Fruit fly (Drosophila melanogaster) whole organism, embryonic: ENCODE measurements around the gene CG6983.

ENCODE experiments used
- Awh ChIP-seq: fragments of 200-800 bp; sonication (Bioruptor generic); IDR thresholded peaks from 2 replicates; pipeline ENCODE4, ENCODE4 v1.3.6; 2022; ENCODE audit warnings: missing biosample characterization, missing genetic modification characterization
- BEAF-32 ChIP-seq: fragments of 200-800 bp; sonication (Bioruptor generic); optimal IDR thresholded peaks from 3 replicates; lab custom pipeline; 2017; ENCODE audit warnings: missing biosample characterization, missing genetic modification characterization, mild to moderate bottlenecking, moderate library complexity, missing genetic modification reagents
- CG10321 ChIP-seq: fragments of 200-800 bp; sonication (Bioruptor generic); IDR thresholded peaks from 2 replicates; pipeline ENCODE4 v1.3.6; 2022; ENCODE audit warnings: missing biosample characterization, missing genetic modification characterization
- CG11456 ChIP-seq: fragments of 200-800 bp; sonication (Bioruptor generic); IDR thresholded peaks from 3 replicates; pipeline ENCODE4 v1.3.6; 2022; ENCODE audit warnings: missing biosample characterization, missing genetic modification characterization
- CG12659 ChIP-seq: fragments of 200-800 bp; sonication (Bioruptor generic); optimal IDR thresholded peaks from 3 replicates; lab custom pipeline; 2017; ENCODE audit warnings: mild to moderate bottlenecking, missing biosample characterization, missing genetic modification reagents, missing genetic modification characterization
- CG14441 ChIP-seq: fragments of 200-800 bp; sonication (Bioruptor generic); IDR thresholded peaks from 2 replicates; pipeline ENCODE4 v1.3.6; 2022; ENCODE audit warnings: missing biosample characterization, missing genetic modification characterization
- CG14710 ChIP-seq: fragments of 200-800 bp; sonication (Bioruptor generic); optimal IDR thresholded peaks from 3 replicates; lab custom pipeline; 2019; ENCODE audit warnings: missing biosample characterization, mild to moderate bottlenecking, missing genetic modification characterization, moderate library complexity
- CG16813 ChIP-seq: fragments of 200-800 bp; sonication (Bioruptor generic); IDR thresholded peaks from 3 replicates; pipeline ENCODE4 v1.3.6; 2022; ENCODE audit warnings: missing biosample characterization, missing genetic modification characterization; ENCODE audit not compliant: partially characterized antibody
- CG16815 ChIP-seq: fragments of 200-800 bp; sonication (Bioruptor generic); optimal IDR thresholded peaks from 3 replicates; lab custom pipeline; 2017; ENCODE audit warnings: missing biosample characterization, mild to moderate bottlenecking, missing genetic modification characterization
- CG17359 ChIP-seq: fragments of 200-800 bp; sonication (Bioruptor generic); optimal IDR thresholded peaks from 3 replicates; lab custom pipeline; 2018; ENCODE audit warnings: missing biosample characterization, mild to moderate bottlenecking, missing genetic modification characterization, moderate library complexity
- CG17829 ChIP-seq: fragments of 200-800 bp; optimal IDR thresholded peaks from 2 replicates; lab custom pipeline; 2019; ENCODE audit warnings: missing biosample characterization, mild to moderate bottlenecking, missing genetic modification characterization, moderate library complexity
- CG18476 ChIP-seq: fragments of 200-800 bp; sonication (Bioruptor generic); optimal IDR thresholded peaks from 2 replicates; lab custom pipeline; 2016; ENCODE audit warnings: missing biosample characterization, mild to moderate bottlenecking, missing genetic modification characterization
- CG31365 ChIP-seq: fragments of 200-800 bp; sonication (Bioruptor generic); optimal IDR thresholded peaks from 2 replicates; lab custom pipeline; 2018; ENCODE audit warnings: missing biosample characterization, mild to moderate bottlenecking, missing genetic modification characterization
- CG31388 ChIP-seq: fragments of 200-800 bp; sonication (Bioruptor generic); optimal IDR thresholded peaks from 2 replicates; lab custom pipeline; 2016; ENCODE audit warnings: missing biosample characterization, missing genetic modification characterization
- CG32767 ChIP-seq: fragments of 200-800 bp; sonication (Bioruptor generic); IDR thresholded peaks from 2 replicates; pipeline ENCODE4 v1.3.6; 2022; ENCODE audit warnings: missing biosample characterization, missing genetic modification characterization
- CG7271 ChIP-seq: fragments of 200-800 bp; sonication (Bioruptor generic); optimal IDR thresholded peaks from 2 replicates; lab custom pipeline; 2018; ENCODE audit warnings: missing biosample characterization, mild to moderate bottlenecking, missing genetic modification characterization, moderate library complexity
- CG7963 ChIP-seq: fragments of 200-800 bp; sonication (Bioruptor generic); IDR thresholded peaks from 3 replicates; pipeline ENCODE4 v1.3.6; 2022; ENCODE audit warnings: missing biosample characterization, missing genetic modification characterization; ENCODE audit not compliant: partially characterized antibody
- CG8089 ChIP-seq: fragments of 200-800 bp; sonication (Bioruptor generic); optimal IDR thresholded peaks from 3 replicates; lab custom pipeline; 2016; ENCODE audit warnings: missing biosample characterization, missing genetic modification characterization
- CG8290 ChIP-seq, 3 experiments: fragments of 200-800 bp; sonication (Bioruptor generic); optimal IDR thresholded peaks; 2 replicates each; lab custom pipeline; 2016 to 2019; ENCODE audit warnings: missing biosample characterization in 3 of 3, missing genetic modification characterization in 3 of 3, mild to moderate bottlenecking in 2 of 3, moderate library complexity in 1 of 3
- CG8388 ChIP-seq: fragments of 200-800 bp; sonication (Bioruptor generic); optimal IDR thresholded peaks from 2 replicates; lab custom pipeline; 2019; ENCODE audit warnings: missing biosample characterization, mild to moderate bottlenecking, missing genetic modification characterization, moderate library complexity
- CG9797 ChIP-seq: fragments of 200-800 bp; sonication (Bioruptor generic); optimal IDR thresholded peaks from 3 replicates; lab custom pipeline; 2018; ENCODE audit warnings: missing biosample characterization, mild to moderate bottlenecking, missing genetic modification characterization
- CHES-1-like ChIP-seq: fragments of 200-800 bp; sonication (Bioruptor generic); optimal IDR thresholded peaks from 2 replicates; lab custom pipeline; 2016; ENCODE audit warnings: missing biosample characterization, missing genetic modification characterization
- Ets65A ChIP-seq: fragments of 200-800 bp; sonication (Bioruptor generic); peaks from one replicate; lab custom pipeline; 2016; ENCODE audit warnings: missing biosample characterization, missing genetic modification characterization
- GATAe ChIP-seq: fragments of 200-800 bp; sonication (Bioruptor generic); conservative IDR thresholded peaks from 2 replicates; pipeline ENCODE4 v1.3.6; 2022; ENCODE audit warnings: missing biosample characterization, missing genetic modification characterization
- H15 ChIP-seq: fragments of 200-800 bp; sonication (Bioruptor generic); IDR thresholded peaks from 3 replicates; pipeline ENCODE4 v1.3.6; 2022; ENCODE audit warnings: missing biosample characterization, missing genetic modification characterization
- HLH3B ChIP-seq: fragments of 200-800 bp; sonication (Bioruptor generic); IDR thresholded peaks from 2 replicates; pipeline ENCODE4 v1.3.6; 2022; ENCODE audit warnings: missing biosample characterization, missing genetic modification characterization
- NC2α ChIP-seq: fragments of 200-800 bp; sonication (Bioruptor generic); optimal IDR thresholded peaks from 2 replicates; lab custom pipeline; 2016; ENCODE audit warnings: missing biosample characterization, missing genetic modification characterization
- Oaz ChIP-seq: fragments of 200-800 bp; sonication (Bioruptor generic); IDR thresholded peaks from 2 replicates; pipeline ENCODE4 v1.3.6; 2022; ENCODE audit warnings: missing biosample characterization, missing genetic modification characterization
- Pdp1 ChIP-seq, 2 experiments: fragments of 200-800 bp; sonication (Bioruptor generic); optimal IDR thresholded peaks; 3 replicates each; lab custom pipeline; 2016; ENCODE audit warnings: missing biosample characterization in 2 of 2, missing genetic modification characterization in 2 of 2, mild to moderate bottlenecking in 1 of 2, moderate library complexity in 1 of 2
- Sin3A ChIP-seq: fragments of >200 bp; optimal IDR thresholded peaks from 2 replicates; lab custom pipeline; 2018
- Six4 ChIP-seq: fragments of 200-800 bp; sonication (Bioruptor generic); optimal IDR thresholded peaks from 2 replicates; lab custom pipeline; 2016; ENCODE audit warnings: missing biosample characterization, missing genetic modification characterization
- ab ChIP-seq: fragments of 200-800 bp; sonication (Bioruptor generic); optimal IDR thresholded peaks from 2 replicates; lab custom pipeline; 2016; ENCODE audit warnings: missing biosample characterization, missing genetic modification characterization
- bab2 ChIP-seq: fragments of 200-800 bp; sonication (Bioruptor generic); optimal IDR thresholded peaks from 2 replicates; lab custom pipeline; 2016; ENCODE audit warnings: missing biosample characterization, missing genetic modification characterization
- cas ChIP-seq: fragments of 200-800 bp; sonication (Bioruptor generic); IDR thresholded peaks from 2 replicates; pipeline ENCODE4 v1.3.6; 2022; ENCODE audit warnings: missing biosample characterization, missing genetic modification characterization
- cg ChIP-seq: fragments of 200-800 bp; sonication (Bioruptor generic); optimal IDR thresholded peaks from 3 replicates; lab custom pipeline; 2019; ENCODE audit warnings: missing biosample characterization, mild to moderate bottlenecking, missing genetic modification characterization, moderate library complexity
- chinmo ChIP-seq: fragments of 200-800 bp; sonication (Bioruptor generic); IDR thresholded peaks from 4 replicates; pipeline ENCODE4 v1.3.6; 2022; ENCODE audit warnings: missing biosample characterization, missing genetic modification characterization; ENCODE audit not compliant: partially characterized antibody
- chm ChIP-seq: fragments of 200-800 bp; sonication (Bioruptor generic); IDR thresholded peaks from 2 replicates; pipeline ENCODE4 v1.3.6; 2022; ENCODE audit warnings: missing biosample characterization, missing genetic modification characterization
- crol ChIP-seq: fragments of 200-800 bp; sonication (Bioruptor generic); IDR thresholded peaks from 2 replicates; pipeline ENCODE4 v1.3.6; 2022; ENCODE audit warnings: missing biosample characterization, missing genetic modification characterization
- crp ChIP-seq, 2 experiments: fragments of 200-800 bp; sonication (Bioruptor generic); optimal IDR thresholded peaks; 2 replicates in 1 of 2; 3 replicates in 1 of 2; lab custom pipeline; 2017; ENCODE audit warnings: missing biosample characterization in 2 of 2, missing genetic modification characterization in 2 of 2, mild to moderate bottlenecking in 1 of 2, moderate library complexity in 1 of 2
- dmrt99B ChIP-seq: fragments of 200-800 bp; sonication (Bioruptor generic); optimal IDR thresholded peaks from 2 replicates; lab custom pipeline; 2018; ENCODE audit warnings: missing biosample characterization, mild to moderate bottlenecking, missing genetic modification characterization, moderate library complexity
- fru ChIP-seq: fragments of >200 bp; optimal IDR thresholded peaks from 2 replicates; lab custom pipeline; 2017
- ftz-f1 ChIP-seq: fragments of 200-800 bp; sonication (Bioruptor generic); optimal IDR thresholded peaks from 2 replicates; lab custom pipeline; 2016; ENCODE audit warnings: missing biosample characterization, missing genetic modification characterization
- h ChIP-seq: fragments of >200 bp; optimal IDR thresholded peaks from 2 replicates; lab custom pipeline; 2017
- kni ChIP-seq: fragments of 200-800 bp; sonication (Bioruptor generic); optimal IDR thresholded peaks from 3 replicates; lab custom pipeline; 2017; ENCODE audit warnings: mild to moderate bottlenecking, missing biosample characterization, missing genetic modification reagents, missing genetic modification characterization
- lola ChIP-seq, 3 experiments: fragments of >200 bp in 2 of 3; fragments of 200-800 bp in 1 of 3; sonication (Bioruptor generic) in 1 of 3; optimal IDR thresholded peaks; 2 replicates each; lab custom pipeline; 2017 to 2019; ENCODE audit warnings: missing biosample characterization in 3 of 3, missing genetic modification characterization in 3 of 3, mild to moderate bottlenecking in 1 of 3, moderate library complexity in 1 of 3
- maf-S ChIP-seq: fragments of 200-800 bp; sonication (Bioruptor generic); optimal IDR thresholded peaks from 2 replicates; lab custom pipeline; 2016; ENCODE audit warnings: missing biosample characterization, missing genetic modification characterization
- oc ChIP-seq: fragments of 200-800 bp; sonication (Bioruptor generic); optimal IDR thresholded peaks from 2 replicates; lab custom pipeline; 2018; ENCODE audit warnings: missing biosample characterization, mild to moderate bottlenecking, missing genetic modification characterization, moderate library complexity
- salm ChIP-seq: fragments of 200-800 bp; sonication (Bioruptor generic); optimal IDR thresholded peaks from 2 replicates; lab custom pipeline; 2018; ENCODE audit warnings: missing biosample characterization, mild to moderate bottlenecking, missing genetic modification characterization
- so ChIP-seq: fragments of 200-800 bp; sonication (Bioruptor generic); IDR thresholded peaks from 3 replicates; pipeline ENCODE4 v1.3.6; 2022; ENCODE audit warnings: missing biosample characterization, missing genetic modification characterization
- tll ChIP-seq, 2 experiments: fragments of 200-800 bp in 1 of 2; fragments of >200 bp in 1 of 2; sonication (Bioruptor generic) in 1 of 2; optimal IDR thresholded peaks; 2 replicates each; lab custom pipeline; 2017 to 2019; ENCODE audit warnings: missing biosample characterization in 2 of 2, missing genetic modification characterization in 2 of 2, mild to moderate bottlenecking in 1 of 2, moderate library complexity in 1 of 2
- tna ChIP-seq: fragments of 200-800 bp; sonication (Bioruptor generic); IDR thresholded peaks from 2 replicates; pipeline ENCODE4 v1.3.6; 2022; ENCODE audit warnings: missing biosample characterization, missing genetic modification characterization; ENCODE audit not compliant: partially characterized antibody

CG6983 gene

DNA sequence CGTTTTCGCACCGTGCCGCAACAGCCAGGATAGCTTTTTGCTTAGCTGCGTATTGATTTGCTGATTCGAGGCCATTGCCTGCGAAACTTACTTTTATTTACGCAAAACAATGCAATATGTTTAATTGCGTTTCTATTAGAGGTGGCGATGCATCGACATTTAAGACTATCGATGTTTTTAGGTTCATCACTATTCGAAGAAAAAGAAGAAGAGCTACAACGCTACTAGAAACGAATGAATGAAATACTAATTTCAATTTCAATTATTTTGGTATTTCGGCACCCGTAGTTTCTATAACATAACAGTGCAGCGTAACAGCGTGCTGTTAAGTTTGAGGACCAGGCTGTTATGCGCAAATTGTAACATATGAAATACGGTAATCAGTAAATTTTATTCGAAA is 44.1 kb downstream of the CG6983 start, which contains the start of the genes Tpt, mkg-p and CG13667 (continued):
- TF ChIP-seq crol (GFP tag; lab: Robert Waterston, UW): no peak
- no peak for TF ChIP-seq Six4 (GFP tag; lab: Kevin White, UChicago)
- TF ChIP-seq CG12659 (GFP tag; lab: Kevin White, UChicago): peak; percentile 82
- TF ChIP-seq CG8089 (GFP tag; lab: Kevin White, UChicago): no peak
- TF ChIP-seq cg (GFP tag; lab: Kevin White, UChicago): no peak
- no peak for TF ChIP-seq HLH3B (GFP tag; lab: Robert Waterston, UW)
- no peak for TF ChIP-seq CG14441
- TF ChIP-seq Sin3A (lab: Kevin White, UChicago): peak; percentile 72
- peak; percentile 82 for TF ChIP-seq CG9797 (GFP tag; lab: Kevin White, UChicago)
- TF ChIP-seq CG17359 (tag; lab: Kevin White, UChicago): no peak
- TF ChIP-seq kni: no peak
- TF ChIP-seq GATAe (GFP tag; lab: Robert Waterston, UW): no peak
- no peak for TF ChIP-seq Oaz (GFP tag; lab: Robert Waterston, UW)
- no peak for TF ChIP-seq CG8388 (GFP tag; lab: Kevin White, UChicago)
- TF ChIP-seq ab (GFP tag; lab: Kevin White, UChicago): no peak
- no peak for TF ChIP-seq CG31365 (tag; lab: Kevin White, UChicago)
- no peak for TF ChIP-seq tll (GFP tag; optimal IDR thresholded peaks at IDR 0.05; lab: Kevin White, UChicago)
- no peak for TF ChIP-seq CG16815 (GFP tag; lab: Kevin White, UChicago)
- no peak for TF ChIP-seq lola (GFP tag; optimal IDR thresholded peaks at IDR 0.05; lab: Kevin White, UChicago)
- no peak for TF ChIP-seq CG32767 (GFP tag; lab: Robert Waterston, UW)
- peak in 1 of 2 experiments; percentile 16 for TF ChIP-seq crp (GFP tag; optimal IDR thresholded peaks at IDR 0.05; lab: Kevin White, UChicago)
- no peak for TF ChIP-seq H15
- TF ChIP-seq CG8290 (GFP tag; optimal IDR thresholded peaks at IDR 0.05; lab: Kevin White, UChicago): no peak
- no peak for TF ChIP-seq CG8290 (tag; optimal IDR thresholded peaks at IDR 0.05; lab: Kevin White, UChicago)
- TF ChIP-seq BEAF-32: peak; percentile 88
- TF ChIP-seq salm (tag; lab: Kevin White, UChicago): no peak
- TF ChIP-seq fru (lab: Kevin White, UChicago): no peak
- no peak for TF ChIP-seq h (lab: Kevin White, UChicago)
- peak; percentile 62; the same call in 2 of the 3 replicates for TF ChIP-seq CG7963
- TF ChIP-seq so: no peak
- TF ChIP-seq CG11456 (GFP tag; lab: Robert Waterston, UW): no peak
- no peak; the same call in 1 of the 2 replicates for TF ChIP-seq tna
- no peak for TF ChIP-seq bab2
- no peak for TF ChIP-seq Ets65A
- peak; percentile 70 for TF ChIP-seq CG14710 (tag; lab: Kevin White, UChicago)
- TF ChIP-seq Awh (GFP tag; lab: Robert Waterston, UW): no peak
- no peak for TF ChIP-seq chm (GFP tag; lab: Robert Waterston, UW)
- TF ChIP-seq dmrt99B: no peak
- no peak for TF ChIP-seq ftz-f1
- peak; percentile 42 for TF ChIP-seq CG17829 (tag; lab: Kevin White, UChicago)
- TF ChIP-seq oc (tag; lab: Kevin White, UChicago): no peak
- peak; percentile 82 for TF ChIP-seq CG16813 (GFP tag; lab: Robert Waterston, UW)
- peak; percentile 81 for TF ChIP-seq CHES-1-like (GFP tag; lab: Kevin White, UChicago)
- TF ChIP-seq cas (GFP tag; lab: Robert Waterston, UW): no peak
- peak; percentile 97; the same call in 3 of the 4 replicates for TF ChIP-seq chinmo (GFP tag; lab: Robert Waterston, UW)
- TF ChIP-seq CG10321 (GFP tag; lab: Robert Waterston, UW): no peak
- TF ChIP-seq CG7271 (tag; lab: Kevin White, UChicago): no peak
- no peak for TF ChIP-seq Pdp1 (GFP tag; optimal IDR thresholded peaks at IDR 0.05; lab: Kevin White, UChicago)
- TF ChIP-seq NC2α (GFP tag; lab: Kevin White, UChicago): no peak
- TF ChIP-seq CG18476 (GFP tag; lab: Kevin White, UChicago): no peak
- no peak for TF ChIP-seq CG31388 (GFP tag; lab: Kevin White, UChicago)
- TF ChIP-seq maf-S (GFP tag; lab: Kevin White, UChicago): no peak
